Worm (Caenorhabditis elegans): ENCODE measurements around the gene Y75B12B.10.

The Y75B12B.10 gene

ce11 chrV:15190903-15191302 is 9.0 kb upstream of the Y75B12B.10 start, which contains the start of gene Y75B12B.11 (continued):
- peak; percentile 93 for TF ChIP-seq dve-1 (tag; optimal IDR thresholded peaks at IDR 0.05; ENCODE audit: insufficient read depth)
- peak; percentile 92 for TF ChIP-seq unc-130 (GFP tag; optimal IDR thresholded peaks at IDR 0.05)
- no peak for TF ChIP-seq unc-39 (tag; optimal IDR thresholded peaks at IDR 0.05)
- TF ChIP-seq mxl-3 (GFP tag; optimal IDR thresholded peaks at IDR 0.05): peak; percentile 81
- peak; percentile 34 for TF ChIP-seq lin-15B (tag; optimal IDR thresholded peaks at IDR 0.05)
- peak; percentile 99 for TF ChIP-seq egl-43 (GFP tag; IDR thresholded peaks at IDR 0.05)
- peak; percentile 92 for TF ChIP-seq mep-1 (tag; optimal IDR thresholded peaks at IDR 0.05)
- peak; percentile 99 for TF ChIP-seq F26F4.8 (GFP tag; conservative IDR thresholded peaks at IDR 0.05)
- peak; percentile 98 for TF ChIP-seq aha-1 (tag)
- peak; percentile 89 for TF ChIP-seq ceh-20 (GFP tag; IDR thresholded peaks at IDR 0.05)
- TF ChIP-seq saeg-2 (GFP tag; IDR thresholded peaks at IDR 0.05): peak; percentile 92
- peak; percentile 93 for TF ChIP-seq spr-3 (GFP tag; optimal IDR thresholded peaks at IDR 0.05)
- TF ChIP-seq attf-4 (tag; optimal IDR thresholded peaks at IDR 0.05): no peak
- peak; percentile 66 for TF ChIP-seq zfp-2 (tag; optimal IDR thresholded peaks at IDR 0.05)

- TF ChIP-seq arid-1 (GFP tag; conservative IDR thresholded peaks at IDR 0.05) (no peak), saeg-2 (GFP tag; IDR thresholded peaks at IDR 0.05) (no peak), skn-1 (tag; optimal IDR thresholded peaks at IDR 0.05) (no peak), jun-1 (tag; optimal IDR thresholded peaks at IDR 0.05) (no peak), dpl-1 (GFP tag; optimal IDR thresholded peaks at IDR 0.05) (no peak), unc-62 (GFP tag; optimal IDR thresholded peaks at IDR 0.05 in 1 of 2) (peak in 1 of 2 experiments; percentile 93), unc-62 (tag; optimal IDR thresholded peaks at IDR 0.05) (no peak)
Measured at ce11 chrV:15191971-15192370, 7.9 kb upstream of the Y75B12B.10 start.

- TF ChIP-seq zfp-3 (GFP tag; conservative IDR thresholded peaks at IDR 0.05) (no peak), nhr-25 (tag; optimal IDR thresholded peaks at IDR 0.05; ENCODE audit: borderline replicate concordance, insufficient read depth) (no peak), T26A8.4 (GFP tag; IDR thresholded peaks at IDR 0.05) (no peak), egl-43 (GFP tag; IDR thresholded peaks at IDR 0.05) (no peak), nhr-41 (GFP tag; IDR thresholded peaks at IDR 0.05) (no peak), nhr-111 (GFP tag; optimal IDR thresholded peaks at IDR 0.05) (no peak), saeg-2 (GFP tag; IDR thresholded peaks at IDR 0.05) (no peak), nhr-77 (tag; optimal IDR thresholded peaks at IDR 0.05) (peak; percentile 31), lin-29 (GFP tag; IDR thresholded peaks at IDR 0.05) (no peak), php-3 (GFP tag; IDR thresholded peaks at IDR 0.05) (no peak), dve-1 (tag; optimal IDR thresholded peaks at IDR 0.05; ENCODE audit: insufficient read depth) (peak; percentile 78), mes-2 (tag; optimal IDR thresholded peaks at IDR 0.05; ENCODE audit: poor library complexity, severe bottlenecking) (peak; percentile 35), aha-1 (tag) (no peak), lin-38 (GFP tag; IDR thresholded peaks at IDR 0.05) (peak; percentile 35; the same call in 1 of the 2 replicates), unc-62 (GFP tag; optimal IDR thresholded peaks at IDR 0.05 in 1 of 2) (peak in 1 of 2 experiments; percentile 13), unc-62 (tag; optimal IDR thresholded peaks at IDR 0.05) (no peak), ama-1 (optimal IDR thresholded peaks at IDR 0.05) (no peak), nhr-102 (tag; optimal IDR thresholded peaks at IDR 0.05) (no peak), daf-16 (GFP tag; optimal IDR thresholded peaks at IDR 0.05) (no peak), daf-16 (tag; optimal IDR thresholded peaks at IDR 0.05) (peak; percentile 44), fkh-10 (GFP tag; optimal IDR thresholded peaks at IDR 0.05) (no peak), madf-9 (GFP tag; conservative IDR thresholded peaks at IDR 0.05) (no peak), ceh-20 (GFP tag; IDR thresholded peaks at IDR 0.05) (no peak), R02D3.7 (tag; optimal IDR thresholded peaks at IDR 0.05) (no peak), dpl-1 (GFP tag; optimal IDR thresholded peaks at IDR 0.05) (no peak), zfp-2 (tag; optimal IDR thresholded peaks at IDR 0.05) (no peak), lsy-2 (tag; optimal IDR thresholded peaks at IDR 0.05) (no peak), F44E2.7 (GFP tag; IDR thresholded peaks at IDR 0.05) (no peak), Y75B8A.6 (GFP tag; IDR thresholded peaks at IDR 0.05) (no peak), mep-1 (tag; optimal IDR thresholded peaks at IDR 0.05) (peak; percentile 13), hif-1 (tag; optimal IDR thresholded peaks at IDR 0.05) (no peak), mxl-3 (GFP tag; optimal IDR thresholded peaks at IDR 0.05) (peak; percentile 24), nhr-10 (tag; optimal IDR thresholded peaks at IDR 0.05) (no peak), nhr-6 (tag; optimal IDR thresholded peaks at IDR 0.05) (peak; percentile 81), nhr-28 (tag; optimal IDR thresholded peaks at IDR 0.05) (peak; percentile 82), hmg-1.1 (GFP tag; IDR thresholded peaks at IDR 0.05) (no peak), ceh-82 (tag; optimal IDR thresholded peaks at IDR 0.05) (no peak), nhr-42 (GFP tag; IDR thresholded peaks at IDR 0.05) (no peak)
Measured at ce11 chrV:15192377-15192776, 7.5 kb upstream of the Y75B12B.10 start, which contains the start of gene plc-2. TSS of gene plc-2 (plus strand) at chrV:15192572.

Measured in whole organism, L4 larva.